Fruit fly (Drosophila melanogaster): Measurements from ENCODE around the gene Nepl4.
A peak's percentile ranks its signal among the peaks of the same experiment; 100 is the strongest.

DNA sequence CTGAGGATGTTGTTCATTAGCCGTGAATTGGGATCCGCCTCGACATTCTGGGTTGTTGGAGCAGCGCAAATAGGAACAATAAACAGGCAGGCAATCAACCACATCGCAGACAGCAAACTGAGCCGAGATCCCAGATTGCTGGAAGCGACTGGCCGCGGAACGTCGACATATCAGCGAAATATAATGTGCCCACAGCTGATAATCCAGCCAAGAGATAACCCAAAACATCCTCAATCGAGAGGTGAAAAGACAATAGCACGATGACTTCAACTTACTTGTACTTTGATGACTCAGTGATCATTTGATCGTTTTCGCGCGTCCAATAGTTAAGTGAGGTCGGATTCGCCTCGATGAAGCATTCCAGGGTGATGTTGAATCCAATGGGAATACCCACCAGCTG is 17.7 kb downstream of the Nepl4 start, which contains the start of gene Nepl6:
- TF ChIP-seq Eip78C (GFP tag) = peak; percentile 15
- no peak for TF ChIP-seq CG8319 (GFP tag; optimal IDR thresholded peaks at IDR 0.05)
- no peak for TF ChIP-seq OdsH (GFP tag; optimal IDR thresholded peaks at IDR 0.05)
- no peak for TF ChIP-seq cyc (GFP tag; optimal IDR thresholded peaks at IDR 0.05)
- no peak for TF ChIP-seq Ets21C (GFP tag; optimal IDR thresholded peaks at IDR 0.05)
- TF ChIP-seq CG6276 (GFP tag; optimal IDR thresholded peaks at IDR 0.05) = no peak
- no peak for TF ChIP-seq achi (GFP tag; optimal IDR thresholded peaks at IDR 0.05)
- TF ChIP-seq pdm3 (GFP tag; optimal IDR thresholded peaks at IDR 0.05) = no peak
